Worm (Caenorhabditis elegans) whole organism, mixed stage, embryonic: ENCODE measurements around the gene C23F12.4.

Source experiments
- bed-3 ChIP-seq: fragments of 200-800 bp; sonication (Bioruptor generic); optimal IDR thresholded peaks from 3 replicates; lab custom pipeline; 2018; ENCODE audit warnings: mild to moderate bottlenecking, missing genetic modification characterization, moderate library complexity, missing compliant biosample characterization
- ceh-39 ChIP-seq: fragments of 150-350 bp; optimal IDR thresholded peaks from 2 replicates; lab custom pipeline; 2014; ENCODE audit warnings: missing biosample characterization, missing genetic modification characterization
- ceh-83 ChIP-seq: fragments of 200-800 bp; sonication (Bioruptor generic); optimal IDR thresholded peaks from 2 replicates; lab custom pipeline; 2018; ENCODE audit warnings: mild to moderate bottlenecking, missing genetic modification characterization, missing compliant biosample characterization
- ces-1 ChIP-seq: fragments of 150-350 bp; optimal IDR thresholded peaks from 2 replicates; lab custom pipeline; 2014; ENCODE audit warnings: missing biosample characterization, missing genetic modification reagents, missing genetic modification characterization
- elt-3 ChIP-seq: fragments of 150-350 bp; optimal IDR thresholded peaks from 2 replicates; lab custom pipeline; 2014; ENCODE audit warnings: missing biosample characterization, missing genetic modification characterization
- flh-1 ChIP-seq: fragments of 200-800 bp; sonication (Bioruptor generic); optimal IDR thresholded peaks from 2 replicates; lab custom pipeline; 2018; ENCODE audit warnings: mild to moderate bottlenecking, missing genetic modification characterization, moderate library complexity, missing compliant biosample characterization
- lsy-2 ChIP-seq: fragments of 150-350 bp; optimal IDR thresholded peaks from 2 replicates; lab custom pipeline; 2014; ENCODE audit warnings: missing biosample characterization, missing genetic modification characterization
- mab-5 ChIP-seq: fragments of 150-350 bp; optimal IDR thresholded peaks from 2 replicates; lab custom pipeline; 2014; ENCODE audit warnings: missing biosample characterization, missing genetic modification characterization
- mep-1 ChIP-seq: fragments of 150-350 bp; optimal IDR thresholded peaks from 2 replicates; lab custom pipeline; 2017; ENCODE audit warnings: missing biosample characterization, missing genetic modification reagents, missing genetic modification characterization, inconsistent platforms
- nhr-12 ChIP-seq: fragments of 150-350 bp; optimal IDR thresholded peaks from 2 replicates; lab custom pipeline; 2014; ENCODE audit warnings: missing biosample characterization, missing genetic modification characterization
- nhr-76 ChIP-seq: sonication (generic microtip); optimal IDR thresholded peaks from 2 replicates; lab custom pipeline; 2017; ENCODE audit warnings: missing biosample characterization, missing genetic modification characterization
- snpc-4 ChIP-seq: fragments of 150-350 bp; optimal IDR thresholded peaks from 2 replicates; lab custom pipeline; 2014; ENCODE audit warnings: missing biosample characterization, missing genetic modification characterization
- unc-62 ChIP-seq: fragments of 150-350 bp; optimal IDR thresholded peaks from 2 replicates; lab custom pipeline; 2014; ENCODE audit warnings: missing biosample characterization, missing genetic modification reagents, missing genetic modification characterization
- ztf-11 ChIP-seq: fragments of 150-350 bp; optimal IDR thresholded peaks from 2 replicates; lab custom pipeline; 2014; ENCODE audit warnings: missing biosample characterization, missing genetic modification characterization

DNA sequence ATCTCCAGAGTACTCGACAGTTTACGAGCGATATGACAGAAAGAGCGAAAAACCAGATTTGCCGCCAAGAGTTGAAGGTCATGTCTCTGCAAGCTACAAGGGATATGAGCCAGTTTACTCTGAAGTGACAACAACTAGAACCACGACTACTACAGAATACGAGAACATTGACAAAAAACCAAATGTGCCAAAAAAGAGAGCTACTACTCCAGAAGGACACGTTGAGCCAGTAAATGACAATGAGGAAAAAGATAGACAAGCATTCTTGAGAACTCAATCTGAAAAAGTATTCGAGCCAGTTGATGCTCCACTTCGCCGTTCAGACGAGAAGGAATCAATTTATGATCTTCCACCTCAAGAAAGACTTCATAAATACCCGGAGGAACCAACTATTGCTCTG is 30.2 kb downstream of the C23F12.4 start:
- no peak for TF ChIP-seq mep-1
- TF ChIP-seq bed-3 (GFP tag; lab: Kevin White, UChicago): no peak
- no peak for TF ChIP-seq nhr-12 (tag; lab: Kevin White, UChicago)
- no peak for TF ChIP-seq nhr-76 (tag; lab: Kevin White, UChicago)
- no peak for TF ChIP-seq snpc-4 (tag; lab: Kevin White, UChicago)
- TF ChIP-seq ztf-11 (tag; lab: Kevin White, UChicago): no peak
- no peak for TF ChIP-seq unc-62 (GFP tag; lab: Kevin White, UChicago)
- no peak for TF ChIP-seq mab-5 (tag; lab: Kevin White, UChicago)
- no peak for TF ChIP-seq ceh-83 (GFP tag; lab: Kevin White, UChicago)
- TF ChIP-seq elt-3 (tag; lab: Kevin White, UChicago): no peak
- no peak for TF ChIP-seq ceh-39 (tag; lab: Kevin White, UChicago)
- TF ChIP-seq lsy-2 (tag; lab: Kevin White, UChicago): no peak
- TF ChIP-seq ces-1: no peak
- no peak for TF ChIP-seq flh-1 (GFP tag; lab: Kevin White, UChicago)
